Worm (Caenorhabditis elegans): ENCODE data around the gene cyp-13A2.
A peak's percentile ranks its signal among the peaks of the same experiment; 100 is the strongest.

cyp-13A2 gene

ce11 chrII:9802642-9803041 lies 15.2 kb upstream of the cyp-13A2 start, which contains the start of gene cyp-13A6:
cyp-13A6 (minus strand) TSS chrII:9802821.
- TF ChIP-seq hsf-1 (GFP tag; IDR thresholded peaks at IDR 0.05) (no peak), pbrm-1 (GFP tag; IDR thresholded peaks at IDR 0.05) (no peak), nhr-80 (tag; optimal IDR thresholded peaks at IDR 0.05) (peak; percentile 43), ceh-91 (GFP tag; IDR thresholded peaks at IDR 0.05) (no peak)

- TF ChIP-seq nhr-80 (tag; optimal IDR thresholded peaks at IDR 0.05) (peak; percentile 85), cebp-1 (GFP tag; IDR thresholded peaks at IDR 0.05) (no peak), cebp-1 (tag; optimal IDR thresholded peaks at IDR 0.05) (peak; percentile 19), Y95B8A.8 (GFP tag; IDR thresholded peaks at IDR 0.05) (no peak)
Observed at ce11 chrII:9800251-9800650, 12.8 kb upstream of the cyp-13A2 start, which contains the start of gene cyp-13A5. cyp-13A5 (minus strand) TSS chrII:9800362.

DNA sequence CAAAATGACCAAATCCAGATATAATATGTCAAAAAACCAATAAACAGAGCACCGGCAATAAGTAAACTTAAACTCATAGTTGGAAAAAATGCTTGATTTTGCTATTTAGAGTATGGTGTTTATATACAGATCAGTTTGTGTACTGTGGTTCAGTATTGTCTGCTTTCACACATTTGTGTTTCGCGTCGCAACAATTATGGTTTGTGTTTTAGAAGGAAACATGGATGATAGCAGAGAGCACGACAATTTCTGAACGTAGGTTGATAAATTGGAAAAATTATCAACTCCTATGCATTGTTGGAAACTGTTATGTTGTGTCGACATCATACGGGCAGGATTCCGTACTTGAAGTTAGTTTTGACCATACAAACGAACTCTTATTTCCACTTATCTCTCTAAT lies 10.2 kb upstream of the cyp-13A2 start, which contains the start of gene cyp-13A4:
cyp-13A4 (minus strand) TSS at position 77 of the 400 bp plus-strand sequence.
- TF ChIP-seq nhr-80 (tag; optimal IDR thresholded peaks at IDR 0.05): peak; percentile 80
- TF ChIP-seq tlf-1 (GFP tag; optimal IDR thresholded peaks at IDR 0.05): no peak

DNA sequence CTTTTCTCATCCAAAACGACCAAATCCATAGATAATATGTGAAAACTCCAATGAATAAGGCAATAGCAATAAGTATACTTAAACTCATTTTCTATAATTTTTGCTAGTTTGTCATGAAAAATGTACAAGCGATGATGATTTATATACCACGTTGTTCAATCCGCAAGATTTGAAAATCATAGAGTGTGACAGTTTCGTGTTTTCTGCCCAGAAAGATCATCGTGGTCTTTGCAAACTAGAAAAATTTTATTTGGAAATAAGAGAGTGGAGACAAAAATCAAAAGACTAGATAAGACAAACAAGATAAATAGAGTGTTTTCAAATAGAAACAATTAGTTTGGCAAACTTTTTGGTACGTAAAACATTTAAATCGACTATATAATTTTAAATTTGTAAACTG lies 5.8 kb upstream of the cyp-13A2 start, which contains the start of gene cyp-13A3:
cyp-13A3 (minus strand) TSS at position 101 of the 400 bp plus-strand sequence.
- no peak for TF ChIP-seq rpc-1 (optimal IDR thresholded peaks at IDR 0.05)
- TF ChIP-seq rpc-1 (tag; optimal IDR thresholded peaks at IDR 0.05): no peak
- no peak for TF ChIP-seq T26A5.8 (tag; optimal IDR thresholded peaks at IDR 0.05)
- no peak for TF ChIP-seq lsy-27 (tag; optimal IDR thresholded peaks at IDR 0.05; ENCODE audit: borderline replicate concordance, insufficient read depth)
- no peak for TF ChIP-seq nhr-90 (tag; optimal IDR thresholded peaks at IDR 0.05)
- no peak for TF ChIP-seq egl-44 (GFP tag; IDR thresholded peaks at IDR 0.05)
- TF ChIP-seq madf-6 (GFP tag; IDR thresholded peaks at IDR 0.05): no peak
- TF ChIP-seq nhr-120 (GFP tag; IDR thresholded peaks at IDR 0.05): no peak
- TF ChIP-seq hlh-26 (GFP tag; conservative IDR thresholded peaks at IDR 0.05): no peak
- TF ChIP-seq nhr-179 (tag; optimal IDR thresholded peaks at IDR 0.05): no peak
- no peak for TF ChIP-seq F33H1.4 (GFP tag; IDR thresholded peaks at IDR 0.05)
- no peak for TF ChIP-seq rec-8 (tag; optimal IDR thresholded peaks at IDR 0.05)
- no peak for TF ChIP-seq attf-3 (GFP tag; conservative IDR thresholded peaks at IDR 0.05)
- no peak for TF ChIP-seq egrh-3 (GFP tag; IDR thresholded peaks at IDR 0.05)
- no peak for TF ChIP-seq gei-17 (GFP tag; optimal IDR thresholded peaks at IDR 0.05)
- no peak for TF ChIP-seq F10E7.11 (tag; optimal IDR thresholded peaks at IDR 0.05)
- TF ChIP-seq lin-26 (GFP tag; IDR thresholded peaks at IDR 0.05): no peak

DNA sequence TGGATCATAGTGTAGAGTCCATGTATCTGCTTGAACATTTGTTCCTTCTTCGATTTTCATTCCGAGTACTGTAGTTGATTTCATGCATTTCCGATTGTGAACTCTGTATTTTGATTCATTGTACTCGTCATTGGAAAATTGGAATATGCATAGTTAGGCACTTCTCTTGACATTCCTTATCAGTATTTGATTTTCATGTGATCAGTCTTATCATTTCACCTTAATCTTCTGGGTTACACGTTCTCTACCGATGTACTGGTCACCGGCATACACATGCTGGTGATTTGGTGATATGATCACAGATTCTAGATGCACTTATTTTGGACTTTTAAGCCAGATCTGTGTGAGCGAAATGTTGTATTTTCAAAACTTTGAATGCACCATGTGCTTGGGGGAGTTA lies 3.8 kb upstream of the cyp-13A2 start:
- TF ChIP-seq F57A8.1 (GFP tag; optimal IDR thresholded peaks at IDR 0.05): no peak
- TF ChIP-seq fkh-3 (tag; optimal IDR thresholded peaks at IDR 0.05): no peak
- no peak for TF ChIP-seq chd-7 (tag; optimal IDR thresholded peaks at IDR 0.05)
- no peak for TF ChIP-seq lin-26 (GFP tag; IDR thresholded peaks at IDR 0.05)
- TF ChIP-seq ZK185.1 (tag; optimal IDR thresholded peaks at IDR 0.05; ENCODE audit: poor library complexity, severe bottlenecking): no peak
- no peak for TF ChIP-seq sea-2 (GFP tag; IDR thresholded peaks at IDR 0.05)
- no peak for TF ChIP-seq nfya-1 (tag; optimal IDR thresholded peaks at IDR 0.05; ENCODE audit: borderline replicate concordance, insufficient read depth)
- TF ChIP-seq ets-4 (GFP tag; optimal IDR thresholded peaks at IDR 0.05): peak; percentile 53
- no peak for TF ChIP-seq F55B11.4 (tag; optimal IDR thresholded peaks at IDR 0.05; ENCODE audit: borderline replicate concordance, insufficient read depth)
- no peak for TF ChIP-seq ceh-27 (GFP tag; optimal IDR thresholded peaks at IDR 0.05)
- TF ChIP-seq hmg-20 (GFP tag; IDR thresholded peaks at IDR 0.05): no peak
- TF ChIP-seq lir-1 (GFP tag; conservative IDR thresholded peaks at IDR 0.05): no peak
- TF ChIP-seq ceh-58 (GFP tag; IDR thresholded peaks at IDR 0.05): no peak
- no peak for TF ChIP-seq bed-1 (GFP tag; IDR thresholded peaks at IDR 0.05)
- peak; percentile 66 for TF ChIP-seq atf-7 (tag; optimal IDR thresholded peaks at IDR 0.05)
- no peak for TF ChIP-seq bed-2 (GFP tag; IDR thresholded peaks at IDR 0.05)
- TF ChIP-seq B0336.3 (GFP tag; IDR thresholded peaks at IDR 0.05): no peak
- TF ChIP-seq pbrm-1 (GFP tag; IDR thresholded peaks at IDR 0.05): no peak
- no peak for TF ChIP-seq tlf-1 (GFP tag; optimal IDR thresholded peaks at IDR 0.05)
- TF ChIP-seq snpc-1.3 (tag; optimal IDR thresholded peaks at IDR 0.05; ENCODE audit: insufficient read depth): no peak
- no peak for TF ChIP-seq F33H1.4 (GFP tag; IDR thresholded peaks at IDR 0.05)

Measured in whole organism, young adult.